Worm (Caenorhabditis elegans): Measurements from ENCODE around the gene ZK666.4.

Gene ZK666.4

DNA sequence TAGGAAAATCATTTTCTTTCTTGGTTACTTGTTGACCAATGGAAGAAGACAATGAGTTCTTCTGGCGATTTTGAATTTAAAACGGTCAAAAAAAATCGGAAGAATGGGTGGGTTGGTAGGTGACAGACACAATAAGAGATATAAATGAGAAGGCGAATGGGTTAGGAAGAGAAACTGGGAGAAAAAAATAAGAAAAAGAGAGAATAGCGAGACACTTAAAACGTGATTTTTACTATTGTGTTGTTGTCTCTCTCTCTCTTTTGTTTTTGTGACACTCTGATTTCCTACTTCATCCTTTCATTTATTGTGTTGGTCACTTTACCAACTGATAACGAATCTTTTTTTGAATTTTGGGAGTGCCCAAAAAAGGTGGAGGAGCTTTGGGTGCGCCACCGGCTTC, 39.3 kb downstream of the ZK666.4 start (continued):
- TF ChIP-seq Y105C5A.15 (GFP tag; IDR thresholded peaks at IDR 0.05), result no peak
- no peak for TF ChIP-seq F49E8.2 (tag; optimal IDR thresholded peaks at IDR 0.05; ENCODE audit: borderline replicate concordance)
- TF ChIP-seq aly-2 (tag; optimal IDR thresholded peaks at IDR 0.05), result no peak
- peak; percentile 38; the same call in 1 of the 2 replicates for TF ChIP-seq tra-1 (GFP tag; IDR thresholded peaks at IDR 0.05)
- TF ChIP-seq nhr-42 (GFP tag; IDR thresholded peaks at IDR 0.05), result no peak
- TF ChIP-seq lin-15B (tag; optimal IDR thresholded peaks at IDR 0.05), result no peak
- no peak for TF ChIP-seq snpc-1.2 (GFP tag; IDR thresholded peaks at IDR 0.05)
- TF ChIP-seq snpc-4 (tag; optimal IDR thresholded peaks at IDR 0.05), result no peak
- no peak for TF ChIP-seq lin-1 (GFP tag; IDR thresholded peaks at IDR 0.05)
- TF ChIP-seq unc-39 (tag; optimal IDR thresholded peaks at IDR 0.05), result no peak
- peak in 1 of 2 experiments; percentile 28 for TF ChIP-seq mdl-1 (tag; optimal IDR thresholded peaks at IDR 0.05)
- TF ChIP-seq skn-1 (tag; optimal IDR thresholded peaks at IDR 0.05), result no peak
- no peak for TF ChIP-seq zfp-3 (GFP tag; conservative IDR thresholded peaks at IDR 0.05)
- TF ChIP-seq nhr-28 (tag; optimal IDR thresholded peaks at IDR 0.05), result peak; percentile 40
- TF ChIP-seq tag-97 (GFP tag; IDR thresholded peaks at IDR 0.05), result no peak
- TF ChIP-seq nhr-11 (tag; optimal IDR thresholded peaks at IDR 0.05), result peak; percentile 4
- peak; percentile 31 for TF ChIP-seq hlh-30 (tag; optimal IDR thresholded peaks at IDR 0.05; ENCODE audit: insufficient read depth)
- no peak for TF ChIP-seq Y5F2A.4 (GFP tag; optimal IDR thresholded peaks at IDR 0.05)
- TF ChIP-seq lim-7 (GFP tag; IDR thresholded peaks at IDR 0.05), result no peak
- no peak for TF ChIP-seq R02D3.7 (tag; optimal IDR thresholded peaks at IDR 0.05)
- TF ChIP-seq pqm-1 (tag; optimal IDR thresholded peaks at IDR 0.05), result no peak
- no peak for TF ChIP-seq F44E2.7 (GFP tag; IDR thresholded peaks at IDR 0.05)
- no peak for TF ChIP-seq lin-39 (tag; optimal IDR thresholded peaks at IDR 0.05)
- no peak for TF ChIP-seq ztf-11 (tag; optimal IDR thresholded peaks at IDR 0.05)
- TF ChIP-seq T20F7.1 (GFP tag; optimal IDR thresholded peaks at IDR 0.05), result no peak
- peak; percentile 6 for TF ChIP-seq dve-1 (tag; optimal IDR thresholded peaks at IDR 0.05; ENCODE audit: insufficient read depth)
- no peak for TF ChIP-seq dmd-9 (GFP tag; IDR thresholded peaks at IDR 0.05)
- no peak for TF ChIP-seq daf-19 (GFP tag; conservative IDR thresholded peaks at IDR 0.05)
- no peak for TF ChIP-seq F10B5.3 (tag; optimal IDR thresholded peaks at IDR 0.05)
- TF ChIP-seq gei-8 (GFP tag; optimal IDR thresholded peaks at IDR 0.05), result no peak
- TF ChIP-seq sdz-12 (GFP tag; optimal IDR thresholded peaks at IDR 0.05), result no peak
- TF ChIP-seq ces-1 (GFP tag; optimal IDR thresholded peaks at IDR 0.05), result no peak
- no peak for TF ChIP-seq hmg-1.1 (GFP tag; IDR thresholded peaks at IDR 0.05)
- no peak for TF ChIP-seq nhr-25 (tag; optimal IDR thresholded peaks at IDR 0.05; ENCODE audit: borderline replicate concordance, insufficient read depth)

DNA sequence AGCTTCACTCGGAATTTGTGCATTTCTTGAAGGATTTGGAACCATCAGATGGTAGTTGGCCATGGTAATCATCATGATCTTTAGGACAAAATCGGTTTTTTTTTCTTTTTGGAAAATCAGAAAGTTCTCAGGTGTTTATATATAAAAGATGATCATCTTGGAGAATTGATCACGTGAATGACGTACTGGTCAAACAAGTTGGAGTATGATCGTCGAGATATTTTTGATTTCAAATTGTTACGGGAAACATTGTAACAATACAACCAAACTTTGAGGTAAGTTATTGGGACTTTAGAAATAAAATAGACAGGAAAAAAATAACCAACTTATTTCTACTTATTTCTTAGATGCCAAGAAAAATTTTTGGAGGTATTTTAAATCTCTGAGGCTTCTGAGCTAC, 42.0 kb downstream of the ZK666.4 start, which contains the start of gene F59B10.4:
TSS of gene F59B10.4 (minus strand) at position 101 of the 400 bp plus-strand sequence.
- TF ChIP-seq daf-19 (GFP tag; conservative IDR thresholded peaks at IDR 0.05) (no peak), fos-1 (tag; optimal IDR thresholded peaks at IDR 0.05) (no peak), dmd-6 (GFP tag; IDR thresholded peaks at IDR 0.05) (0 out of 2 replicates have a peak, but pooled peaks have one; percentile 8), nhr-28 (tag; optimal IDR thresholded peaks at IDR 0.05) (no peak)

ce11 chrII:10519863-10520262, 42.8 kb downstream of the ZK666.4 start:
- no peak for TF ChIP-seq spr-3 (GFP tag; optimal IDR thresholded peaks at IDR 0.05)
- TF ChIP-seq aha-1 (tag), result peak; percentile 80
- no peak for TF ChIP-seq Y75B8A.6 (GFP tag; IDR thresholded peaks at IDR 0.05)
- TF ChIP-seq zfp-3 (GFP tag; conservative IDR thresholded peaks at IDR 0.05), result no peak
- no peak for TF ChIP-seq Y105C5A.15 (GFP tag; IDR thresholded peaks at IDR 0.05)
- no peak for TF ChIP-seq hlh-11 (tag; optimal IDR thresholded peaks at IDR 0.05)
- TF ChIP-seq daf-19 (GFP tag; conservative IDR thresholded peaks at IDR 0.05), result no peak
